Fruit fly (Drosophila melanogaster) whole organism, pupa: Measurements from ENCODE around the gene MYPT-75D.

ENCODE experiments used
- CG10348 ChIP-seq: fragments of 200-800 bp; sonication (Bioruptor generic); IDR thresholded peaks from 2 replicates; pipeline ENCODE4 v1.3.6; 2022; ENCODE audit warnings: missing biosample characterization, missing genetic modification characterization
- CG12605 ChIP-seq: fragments of 200-800 bp; sonication (Bioruptor generic); IDR thresholded peaks from 2 replicates; pipeline ENCODE4 v1.3.6; 2022; ENCODE audit warnings: missing biosample characterization, missing genetic modification characterization
- CG15710 ChIP-seq: fragments of 200-800 bp; sonication (Bioruptor generic); optimal IDR thresholded peaks from 2 replicates; lab custom pipeline; 2018; ENCODE audit warnings: missing biosample characterization, mild to moderate bottlenecking, missing genetic modification characterization, moderate library complexity
- CG17806 ChIP-seq: fragments of 200-800 bp; sonication (Bioruptor generic); optimal IDR thresholded peaks from 2 replicates; lab custom pipeline; 2018; ENCODE audit warnings: missing biosample characterization, mild to moderate bottlenecking, missing genetic modification characterization, moderate library complexity
- CG4496 ChIP-seq: fragments of 200-800 bp; sonication (Bioruptor generic); IDR thresholded peaks from 3 replicates; pipeline ENCODE4 v1.3.6; 2022; ENCODE audit warnings: missing biosample characterization, missing genetic modification characterization
- CG8301 ChIP-seq: fragments of 200-800 bp; sonication (Bioruptor generic); optimal IDR thresholded peaks from 2 replicates; lab custom pipeline; 2018; ENCODE audit warnings: missing biosample characterization, mild to moderate bottlenecking, missing genetic modification characterization
- CG9948 ChIP-seq: fragments of 200-800 bp; sonication (Bioruptor generic); optimal IDR thresholded peaks from 2 replicates; lab custom pipeline; 2018; ENCODE audit warnings: missing biosample characterization, mild to moderate bottlenecking, missing genetic modification characterization, moderate library complexity
- EcR ChIP-seq: fragments of 200-800 bp; sonication (Bioruptor generic); optimal IDR thresholded peaks from 3 replicates; lab custom pipeline; 2019; ENCODE audit warnings: missing biosample characterization, missing genetic modification characterization, mild to moderate bottlenecking, moderate library complexity, missing genetic modification reagents
- Ets98B ChIP-seq: fragments of 200-800 bp; sonication (Bioruptor generic); IDR thresholded peaks from 2 replicates; pipeline ENCODE4 v1.3.6; 2022; ENCODE audit warnings: missing biosample characterization, missing genetic modification characterization
- Pif1B ChIP-seq: fragments of 200-800 bp; sonication (Bioruptor generic); optimal IDR thresholded peaks from 3 replicates; lab custom pipeline; 2016; ENCODE audit warnings: missing biosample characterization, missing genetic modification characterization
- Snoo ChIP-seq: fragments of 200-800 bp; sonication (Bioruptor generic); optimal IDR thresholded peaks from 3 replicates; lab custom pipeline; 2017; ENCODE audit warnings: missing biosample characterization, mild to moderate bottlenecking, missing genetic modification characterization, inconsistent platforms
- fd96Ca ChIP-seq: fragments of 200-800 bp; sonication (Bioruptor generic); IDR thresholded peaks from 3 replicates; pipeline ENCODE4 v1.3.6; 2022; ENCODE audit warnings: missing biosample characterization, missing genetic modification characterization
- gl ChIP-seq: fragments of 200-800 bp; sonication (Bioruptor generic); optimal IDR thresholded peaks from 2 replicates; lab custom pipeline; 2018; ENCODE audit warnings: missing biosample characterization, mild to moderate bottlenecking, missing genetic modification characterization

- TF ChIP-seq Snoo (tag; lab: Kevin White, UChicago) (no peak), Ets98B (no peak), CG4496 (no peak), CG15710 (tag; lab: Kevin White, UChicago) (no peak), fd96Ca (no peak), CG12605 (GFP tag; lab: Robert Waterston, UW) (no peak), CG10348 (GFP tag; lab: Robert Waterston, UW) (no peak), CG17806 (tag; lab: Kevin White, UChicago) (no peak), CG9948 (tag; lab: Kevin White, UChicago) (no peak), Pif1B (GFP tag; lab: Kevin White, UChicago) (no peak), CG8301 (no peak), EcR (GFP tag; lab: Kevin White, UChicago) (no peak), gl (tag; lab: Kevin White, UChicago) (no peak)
These were observed 18.6 kb upstream of the MYPT-75D start, which contains the start of gene CG18231 for dm6 chr3L:18607162-18607561.
